Worm (Caenorhabditis elegans): ENCODE measurements around the gene Y37H2A.12.

Gene Y37H2A.12

DNA sequence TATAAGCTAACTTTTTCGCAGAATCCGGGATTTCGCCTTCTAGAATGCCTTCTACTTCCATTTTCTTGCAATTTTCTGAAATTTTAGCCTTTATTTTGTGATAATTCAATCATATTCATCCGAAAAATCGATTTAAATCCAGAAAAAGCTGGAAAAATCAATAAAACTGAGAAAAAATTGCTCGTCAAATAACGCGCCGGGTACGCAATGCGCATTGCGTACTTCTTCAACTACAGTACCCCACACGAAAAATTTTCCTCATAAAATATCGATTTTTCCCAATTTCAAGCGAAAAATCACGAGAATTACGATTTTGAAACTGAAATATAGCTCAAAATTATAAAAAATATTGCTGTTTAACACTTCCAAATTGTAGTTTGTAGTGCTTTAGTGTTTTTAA lies at the start of gene Y37H2A.12:
Gene Y37H2A.12, minus strand, starts transcription at position 81 of the 400 bp plus-strand sequence.
- no peak for TF ChIP-seq pag-3 (tag; optimal IDR thresholded peaks at IDR 0.05; ENCODE audit: borderline replicate concordance, insufficient read depth)
- TF ChIP-seq irx-1 (tag; optimal IDR thresholded peaks at IDR 0.05) = no peak
- no peak for TF ChIP-seq efl-1 (optimal IDR thresholded peaks at IDR 0.05)
- no peak for TF ChIP-seq efl-1 (GFP tag; optimal IDR thresholded peaks at IDR 0.05 in 1 of 2)
- TF ChIP-seq mdl-1 (tag; optimal IDR thresholded peaks at IDR 0.05) = no peak
- TF ChIP-seq hpl-2 (GFP tag; optimal IDR thresholded peaks at IDR 0.05) = no peak
- TF ChIP-seq ztf-4 (tag; optimal IDR thresholded peaks at IDR 0.05) = no peak
- TF ChIP-seq fos-1 (tag; optimal IDR thresholded peaks at IDR 0.05) = no peak
- no peak for TF ChIP-seq lin-35 (GFP tag; optimal IDR thresholded peaks at IDR 0.05)
- TF ChIP-seq ces-1 (GFP tag; optimal IDR thresholded peaks at IDR 0.05) = no peak
- TF ChIP-seq F16B12.6 (tag; optimal IDR thresholded peaks at IDR 0.05) = no peak
- no peak for TF ChIP-seq vab-15 (tag; optimal IDR thresholded peaks at IDR 0.05)
- no peak for TF ChIP-seq jun-1 (tag; optimal IDR thresholded peaks at IDR 0.05)
- no peak for TF ChIP-seq sup-37 (GFP tag; optimal IDR thresholded peaks at IDR 0.05)
- TF ChIP-seq ceh-90 (tag; optimal IDR thresholded peaks at IDR 0.05) = no peak
- no peak for TF ChIP-seq zip-4 (GFP tag; optimal IDR thresholded peaks at IDR 0.05)
- no peak for TF ChIP-seq aly-2 (tag; optimal IDR thresholded peaks at IDR 0.05)
- no peak for TF ChIP-seq nhr-237 (tag; optimal IDR thresholded peaks at IDR 0.05)
- no peak for TF ChIP-seq nhr-71 (tag; optimal IDR thresholded peaks at IDR 0.05)

DNA sequence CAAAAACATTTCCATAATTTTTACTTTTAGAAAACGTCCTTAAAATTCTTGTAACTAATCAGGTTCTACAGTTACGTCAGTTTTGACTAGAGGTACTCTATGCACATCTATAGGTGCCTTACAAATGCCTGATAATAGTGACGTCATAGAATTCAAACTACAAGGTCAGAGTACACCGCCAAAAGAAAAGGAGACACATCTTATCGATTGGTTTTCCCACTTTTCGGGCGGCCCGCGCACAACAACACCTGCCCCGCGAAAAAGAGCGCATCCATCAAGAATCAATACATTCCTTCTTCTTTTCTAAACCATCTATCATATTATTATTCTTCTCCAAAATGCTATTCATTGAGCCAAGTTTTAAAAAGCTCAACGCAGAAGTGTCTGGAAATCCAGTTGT lies 48.7 kb upstream of the Y37H2A.12 start, which contains the start of gene C31G12.1:
Gene C31G12.1, plus strand, starts transcription at position 301 of the 400 bp plus-strand sequence.
- TF ChIP-seq nhr-77 (tag; optimal IDR thresholded peaks at IDR 0.05) (no peak), tlp-1 (tag; optimal IDR thresholded peaks at IDR 0.05) (no peak), sptf-1 (tag; optimal IDR thresholded peaks at IDR 0.05) (no peak), jun-1 (tag; optimal IDR thresholded peaks at IDR 0.05) (no peak), lin-13 (GFP tag; optimal IDR thresholded peaks at IDR 0.05) (no peak), mdl-1 (tag; optimal IDR thresholded peaks at IDR 0.05) (no peak), egl-27 (tag; optimal IDR thresholded peaks at IDR 0.05) (no peak), fkh-8 (tag; optimal IDR thresholded peaks at IDR 0.05) (no peak), lin-14 (GFP tag; optimal IDR thresholded peaks at IDR 0.05) (no peak), mep-1 (tag; optimal IDR thresholded peaks at IDR 0.05) (no peak), unc-98 (GFP tag; IDR thresholded peaks at IDR 0.05) (no peak), nhr-76 (tag; optimal IDR thresholded peaks at IDR 0.05) (no peak), ces-1 (GFP tag; optimal IDR thresholded peaks at IDR 0.05) (no peak), nhr-28 (tag; optimal IDR thresholded peaks at IDR 0.05) (no peak)

DNA sequence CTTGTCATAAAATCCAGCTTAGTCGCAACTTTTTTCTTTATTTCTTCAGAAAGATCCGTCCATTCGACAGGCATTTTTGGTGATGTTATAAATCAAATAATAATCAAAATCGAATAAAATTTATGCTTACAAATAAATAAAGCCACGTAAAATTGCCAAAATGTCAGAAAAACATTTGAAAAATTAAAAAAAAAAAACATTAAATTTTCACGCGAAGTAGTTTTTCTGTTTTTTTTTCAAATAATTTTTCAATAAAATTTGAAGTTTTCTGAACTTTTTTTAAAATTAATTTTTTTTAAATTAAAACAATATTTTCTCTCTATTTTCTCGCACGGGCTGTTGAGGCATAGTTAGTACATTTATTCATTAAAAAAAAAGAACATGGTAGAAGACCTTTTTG lies 47.7 kb upstream of the Y37H2A.12 start, which contains the start of gene C31G12.4:
Gene C31G12.4, minus strand, starts transcription at position 101 of the 400 bp plus-strand sequence.
- TF ChIP-seq ceh-8 (GFP tag; optimal IDR thresholded peaks at IDR 0.05) = no peak
- no peak for TF ChIP-seq jun-1 (tag; optimal IDR thresholded peaks at IDR 0.05)
- TF ChIP-seq nhr-19 (GFP tag; conservative IDR thresholded peaks at IDR 0.05) = no peak
- TF ChIP-seq dsc-1 (tag; optimal IDR thresholded peaks at IDR 0.05) = no peak
- no peak for TF ChIP-seq unc-62 (GFP tag; optimal IDR thresholded peaks at IDR 0.05)
- no peak for TF ChIP-seq nhr-20 (tag; optimal IDR thresholded peaks at IDR 0.05)
- no peak for TF ChIP-seq efl-3 (GFP tag; optimal IDR thresholded peaks at IDR 0.05)
- no peak for TF ChIP-seq mep-1 (tag; optimal IDR thresholded peaks at IDR 0.05)
- TF ChIP-seq fkh-4 (tag; optimal IDR thresholded peaks at IDR 0.05; ENCODE audit: borderline replicate concordance) = no peak
- no peak for TF ChIP-seq egl-13 (tag; optimal IDR thresholded peaks at IDR 0.05)
- TF ChIP-seq nhr-76 (tag; optimal IDR thresholded peaks at IDR 0.05) = no peak
- TF ChIP-seq pag-3 (tag; optimal IDR thresholded peaks at IDR 0.05; ENCODE audit: borderline replicate concordance, insufficient read depth) = no peak
- TF ChIP-seq ces-1 (GFP tag; optimal IDR thresholded peaks at IDR 0.05) = no peak

DNA sequence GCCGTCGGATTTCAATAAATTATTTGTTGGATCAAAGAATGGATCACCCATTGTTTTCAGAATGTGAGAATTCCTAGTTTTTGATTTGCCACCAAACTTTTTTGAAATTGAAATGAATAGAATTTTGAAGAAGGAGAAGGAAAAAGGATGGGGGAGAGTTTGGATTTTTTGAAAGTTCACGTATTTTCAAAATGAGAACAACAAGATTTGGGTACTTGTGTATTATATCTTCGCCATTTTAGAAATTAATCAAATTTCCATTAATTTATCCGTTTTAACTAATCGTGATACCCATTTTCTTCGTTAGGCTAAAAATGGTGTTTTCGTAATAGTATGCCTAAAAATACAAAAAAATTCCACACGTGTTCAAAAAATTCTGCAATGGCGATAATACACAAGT lies 40.6 kb upstream of the Y37H2A.12 start, which contains the start of gene C14A6.8:
Gene C14A6.8, minus strand, starts transcription at position 101 of the 400 bp plus-strand sequence.
- TF ChIP-seq efl-1 (optimal IDR thresholded peaks at IDR 0.05) = no peak
- peak in 1 of 2 experiments; percentile 34 for TF ChIP-seq efl-1 (GFP tag; optimal IDR thresholded peaks at IDR 0.05 in 1 of 2)
- no peak for TF ChIP-seq nhr-11 (tag; optimal IDR thresholded peaks at IDR 0.05)
